Worm (Caenorhabditis elegans) whole organism, mixed stage, embryonic: Measurements from ENCODE around the gene copz-1.

ENCODE experiments used
- M03D4.4 ChIP-seq: sonication (generic microtip); optimal IDR thresholded peaks from 2 replicates; lab custom pipeline; 2017; ENCODE audit warnings: mild to moderate bottlenecking, missing genetic modification characterization, missing compliant biosample characterization
- bed-3 ChIP-seq: fragments of 200-800 bp; sonication (Bioruptor generic); optimal IDR thresholded peaks from 3 replicates; lab custom pipeline; 2018; ENCODE audit warnings: mild to moderate bottlenecking, missing genetic modification characterization, moderate library complexity, missing compliant biosample characterization
- blmp-1 ChIP-seq: fragments of 150-350 bp; optimal IDR thresholded peaks from 2 replicates; lab custom pipeline; 2014; ENCODE audit warnings: missing biosample characterization, missing genetic modification characterization
- ceh-39 ChIP-seq: fragments of 150-350 bp; optimal IDR thresholded peaks from 2 replicates; lab custom pipeline; 2014; ENCODE audit warnings: missing biosample characterization, missing genetic modification characterization
- ceh-43 ChIP-seq: fragments of 200-800 bp; sonication (Bioruptor generic); optimal IDR thresholded peaks from 2 replicates; lab custom pipeline; 2018; ENCODE audit warnings: mild to moderate bottlenecking, missing genetic modification characterization, moderate library complexity, missing compliant biosample characterization
- ceh-83 ChIP-seq: fragments of 200-800 bp; sonication (Bioruptor generic); optimal IDR thresholded peaks from 2 replicates; lab custom pipeline; 2018; ENCODE audit warnings: mild to moderate bottlenecking, missing genetic modification characterization, missing compliant biosample characterization
- ces-1 ChIP-seq: fragments of 150-350 bp; optimal IDR thresholded peaks from 2 replicates; lab custom pipeline; 2014; ENCODE audit warnings: missing biosample characterization, missing genetic modification reagents, missing genetic modification characterization
- cnd-1 ChIP-seq: fragments of 200-800 bp; sonication (Bioruptor generic); optimal IDR thresholded peaks from 2 replicates; lab custom pipeline; 2018; ENCODE audit warnings: mild to moderate bottlenecking, missing genetic modification characterization, missing compliant biosample characterization
- drap-1 ChIP-seq: fragments of 200-800 bp; sonication (Bioruptor generic); optimal IDR thresholded peaks from 3 replicates; lab custom pipeline; 2018; ENCODE audit warnings: mild to moderate bottlenecking, missing genetic modification characterization, missing compliant biosample characterization
- elt-1 ChIP-seq: sonication (generic microtip); optimal IDR thresholded peaks from 2 replicates; lab custom pipeline; 2017; ENCODE audit warnings: missing genetic modification characterization, mild to moderate bottlenecking, missing compliant biosample characterization, antibody characterized with exemption, moderate library complexity, borderline replicate concordance; ENCODE audit not compliant: insufficient read depth
- elt-3 ChIP-seq: fragments of 150-350 bp; optimal IDR thresholded peaks from 2 replicates; lab custom pipeline; 2014; ENCODE audit warnings: missing biosample characterization, missing genetic modification characterization
- flh-1 ChIP-seq: fragments of 200-800 bp; sonication (Bioruptor generic); optimal IDR thresholded peaks from 2 replicates; lab custom pipeline; 2018; ENCODE audit warnings: mild to moderate bottlenecking, missing genetic modification characterization, moderate library complexity, missing compliant biosample characterization
- ham-2 ChIP-seq: fragments of 200-800 bp; sonication (Bioruptor generic); optimal IDR thresholded peaks from 2 replicates; lab custom pipeline; 2018; ENCODE audit warnings: mild to moderate bottlenecking, missing genetic modification characterization, missing compliant biosample characterization
- hlh-1 ChIP-seq: fragments of 150-350 bp; optimal IDR thresholded peaks from 2 replicates; lab custom pipeline; 2014; ENCODE audit warnings: missing biosample characterization, missing genetic modification reagents, missing genetic modification characterization
- lin-13 ChIP-seq: fragments of 150-350 bp; optimal IDR thresholded peaks from 2 replicates; lab custom pipeline; 2014; ENCODE audit warnings: missing biosample characterization, missing genetic modification characterization
- lin-32 ChIP-seq: fragments of 200-800 bp; sonication (Bioruptor generic); optimal IDR thresholded peaks from 2 replicates; lab custom pipeline; 2018; ENCODE audit warnings: mild to moderate bottlenecking, missing genetic modification characterization, missing compliant biosample characterization
- lsy-2 ChIP-seq: fragments of 150-350 bp; optimal IDR thresholded peaks from 2 replicates; lab custom pipeline; 2014; ENCODE audit warnings: missing biosample characterization, missing genetic modification characterization
- mab-5 ChIP-seq: fragments of 150-350 bp; optimal IDR thresholded peaks from 2 replicates; lab custom pipeline; 2014; ENCODE audit warnings: missing biosample characterization, missing genetic modification characterization
- mep-1 ChIP-seq: fragments of 150-350 bp; optimal IDR thresholded peaks from 2 replicates; lab custom pipeline; 2017; ENCODE audit warnings: missing biosample characterization, missing genetic modification reagents, missing genetic modification characterization, inconsistent platforms
- mls-2 ChIP-seq: sonication (generic microtip); optimal IDR thresholded peaks from 2 replicates; lab custom pipeline; 2016; ENCODE audit warnings: mild to moderate bottlenecking, missing genetic modification characterization, moderate library complexity, missing compliant biosample characterization
- nhr-12 ChIP-seq: fragments of 150-350 bp; optimal IDR thresholded peaks from 2 replicates; lab custom pipeline; 2014; ENCODE audit warnings: missing biosample characterization, missing genetic modification characterization
- nhr-2 ChIP-seq: fragments of 150-350 bp; optimal IDR thresholded peaks from 2 replicates; lab custom pipeline; 2014; ENCODE audit warnings: missing biosample characterization, missing genetic modification characterization
- nhr-237 ChIP-seq: fragments of 150-350 bp; optimal IDR thresholded peaks from 2 replicates; lab custom pipeline; 2014; ENCODE audit warnings: missing biosample characterization, missing genetic modification characterization
- nhr-28 ChIP-seq: fragments of 150-350 bp; optimal IDR thresholded peaks from 2 replicates; lab custom pipeline; 2014; ENCODE audit warnings: missing biosample characterization, missing genetic modification characterization
- nhr-76 ChIP-seq: sonication (generic microtip); optimal IDR thresholded peaks from 2 replicates; lab custom pipeline; 2017; ENCODE audit warnings: missing biosample characterization, missing genetic modification characterization
- pha-4 ChIP-seq: fragments of 150-350 bp; optimal IDR thresholded peaks from 2 replicates; lab custom pipeline; 2018; ENCODE audit warnings: missing biosample characterization, missing genetic modification reagents, missing genetic modification characterization
- sem-2 ChIP-seq: fragments of 200-800 bp; sonication (Bioruptor generic); optimal IDR thresholded peaks from 2 replicates; lab custom pipeline; 2018; ENCODE audit warnings: mild to moderate bottlenecking, missing genetic modification characterization, missing compliant biosample characterization
- snpc-4 ChIP-seq: fragments of 150-350 bp; optimal IDR thresholded peaks from 2 replicates; lab custom pipeline; 2014; ENCODE audit warnings: missing biosample characterization, missing genetic modification characterization
- sptf-1 ChIP-seq: sonication (generic microtip); optimal IDR thresholded peaks from 2 replicates; lab custom pipeline; 2017; ENCODE audit warnings: mild to moderate bottlenecking, missing genetic modification characterization, moderate library complexity, missing compliant biosample characterization
- tbx-8 ChIP-seq: fragments of 200-800 bp; sonication (Bioruptor generic); optimal IDR thresholded peaks from 2 replicates; lab custom pipeline; 2018; ENCODE audit warnings: mild to moderate bottlenecking, missing genetic modification characterization, moderate library complexity, missing compliant biosample characterization
- unc-120 ChIP-seq: sonication (generic microtip); optimal IDR thresholded peaks from 2 replicates; lab custom pipeline; 2017; ENCODE audit warnings: missing genetic modification characterization, missing compliant biosample characterization; ENCODE audit not compliant: poor library complexity, severe bottlenecking
- unc-39 ChIP-seq: fragments of 150-350 bp; optimal IDR thresholded peaks from 2 replicates; lab custom pipeline; 2014; ENCODE audit warnings: missing biosample characterization, missing genetic modification characterization
- unc-62 ChIP-seq: fragments of 150-350 bp; optimal IDR thresholded peaks from 2 replicates; lab custom pipeline; 2014; ENCODE audit warnings: missing biosample characterization, missing genetic modification reagents, missing genetic modification characterization
- zip-8 ChIP-seq: fragments of 150-350 bp; optimal IDR thresholded peaks from 2 replicates; lab custom pipeline; 2014; ENCODE audit warnings: missing biosample characterization, missing genetic modification characterization
- ztf-11 ChIP-seq: fragments of 150-350 bp; optimal IDR thresholded peaks from 2 replicates; lab custom pipeline; 2014; ENCODE audit warnings: missing biosample characterization, missing genetic modification characterization

Gene copz-1

DNA sequence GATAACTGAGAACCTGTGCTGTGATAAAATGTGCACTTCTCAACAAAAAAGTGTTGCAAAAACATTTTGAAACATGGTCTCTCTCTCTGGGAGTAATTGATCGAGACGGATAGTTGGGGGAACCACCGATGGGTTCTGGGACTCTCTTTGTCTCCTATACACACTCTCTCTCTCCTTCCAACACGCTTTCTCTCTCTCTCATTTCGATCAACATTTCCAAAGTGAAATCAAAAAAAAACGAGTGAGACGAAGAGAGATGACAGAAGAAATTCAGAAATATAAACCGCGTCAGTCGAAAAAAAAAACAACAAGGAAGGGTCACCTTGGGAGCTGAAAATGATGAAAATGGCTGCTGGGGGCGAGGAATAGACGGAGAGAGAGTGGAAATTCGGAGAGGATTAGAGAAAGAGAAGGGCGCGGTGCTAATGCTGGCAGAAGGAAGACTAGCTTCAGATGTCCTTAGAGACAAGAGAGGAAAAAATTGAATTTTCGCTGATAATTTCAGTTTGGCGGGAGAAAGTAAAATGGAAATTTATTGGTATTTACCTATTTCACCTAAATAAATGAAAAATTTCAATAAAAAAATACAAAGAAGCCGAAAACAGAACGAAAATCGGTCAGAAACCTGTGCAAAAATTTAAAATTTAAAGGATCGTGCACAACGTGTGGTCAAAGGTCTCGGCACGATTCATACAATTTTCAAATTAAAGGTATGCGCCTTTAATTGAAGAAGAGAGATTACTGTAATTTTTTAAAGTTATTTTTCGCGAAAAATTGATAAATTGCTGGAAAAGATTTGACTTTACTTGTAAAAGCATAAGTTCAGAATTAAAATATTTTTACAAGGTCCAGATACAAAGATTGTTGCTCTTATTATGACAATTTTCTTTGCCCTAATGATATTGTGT lies 9.7 kb upstream of the copz-1 start:
- TF ChIP-seq ces-1 (GFP tag; lab: Kevin White, UChicago) (no peak), hlh-1 (tag; lab: Kevin White, UChicago) (peak; percentile 1)
- TF ChIP-seq, all 35 proteins: peak for 1

DNA sequence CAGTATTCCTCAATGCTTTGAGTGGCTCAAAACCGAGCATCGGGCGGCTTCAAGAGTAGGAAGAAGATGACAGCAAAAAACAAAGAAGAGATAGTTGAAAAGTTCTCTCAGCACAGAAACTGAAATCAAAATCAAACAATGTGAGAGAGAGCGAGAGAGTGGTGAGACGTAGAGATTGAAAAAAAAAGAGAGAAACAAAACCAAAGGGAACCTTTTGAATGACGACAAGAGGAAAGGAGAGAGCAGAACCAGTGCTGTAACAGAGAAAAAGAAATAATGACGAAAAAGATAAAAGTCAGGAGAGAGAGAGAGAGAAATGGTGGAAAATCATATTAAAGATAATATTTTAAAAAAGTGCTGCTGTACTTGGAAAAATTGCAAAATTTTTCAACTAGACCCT lies 5.5 kb upstream of the copz-1 start:
- TF ChIP-seq unc-62 (GFP tag; lab: Kevin White, UChicago): peak; percentile 13
- TF ChIP-seq cnd-1 (tag; lab: Kevin White, UChicago): no peak
- TF ChIP-seq bed-3 (GFP tag; lab: Kevin White, UChicago): no peak
- no peak for TF ChIP-seq nhr-76
- no peak for TF ChIP-seq ces-1 (GFP tag; lab: Kevin White, UChicago)
- TF ChIP-seq nhr-237 (tag; lab: Kevin White, UChicago): no peak
- no peak for TF ChIP-seq ceh-43
- TF ChIP-seq nhr-28: no peak
- TF ChIP-seq elt-1 (tag; lab: Kevin White, UChicago): no peak
- peak; percentile 43 for TF ChIP-seq unc-120 (tag; lab: Kevin White, UChicago)
- TF ChIP-seq ceh-83 (GFP tag; lab: Kevin White, UChicago): no peak
- TF ChIP-seq lin-32: no peak
- TF ChIP-seq drap-1 (GFP tag; lab: Kevin White, UChicago): no peak
- no peak for TF ChIP-seq flh-1 (GFP tag; lab: Kevin White, UChicago)
- no peak for TF ChIP-seq ceh-39 (tag; lab: Kevin White, UChicago)
- no peak for TF ChIP-seq lsy-2

DNA sequence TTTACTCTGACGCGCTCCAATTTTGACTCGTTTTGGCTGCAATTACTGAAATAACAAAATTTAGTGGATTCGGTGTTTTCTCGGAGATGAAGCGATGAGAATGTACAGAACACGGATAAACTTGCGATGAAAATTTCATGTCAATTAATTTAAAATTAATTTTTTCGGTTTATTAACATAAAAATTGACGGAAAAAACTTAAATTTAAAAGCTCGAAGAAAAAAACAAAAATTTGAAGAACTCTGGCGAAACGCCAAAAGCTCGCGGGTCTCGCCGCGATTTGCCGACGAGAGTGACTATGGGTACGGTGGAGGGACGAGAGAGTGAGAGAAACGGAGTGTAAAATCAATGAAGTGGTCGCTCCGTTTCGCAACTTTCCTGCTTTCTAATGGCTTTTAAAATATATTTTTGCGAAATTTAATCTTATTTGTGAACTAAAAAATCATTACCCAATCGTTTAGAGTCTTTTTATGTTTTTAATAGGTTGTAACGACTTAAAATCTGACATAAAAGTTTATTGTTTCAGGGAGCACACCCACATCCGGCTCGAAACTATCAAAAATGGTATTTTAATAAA lies 3.9 kb upstream of the copz-1 start, which contains the start of the genes gmps-1 and cap-2:
gmps-1 (minus strand) TSS at position 51 of the 577 bp plus-strand sequence.
cap-2 (plus strand) TSS at position 527 of the 577 bp plus-strand sequence.
- peak; percentile 31 for TF ChIP-seq drap-1 (GFP tag; lab: Kevin White, UChicago)
- TF ChIP-seq nhr-12 (tag; lab: Kevin White, UChicago): no peak
- no peak for TF ChIP-seq tbx-8
- TF ChIP-seq cnd-1 (tag; lab: Kevin White, UChicago): no peak
- TF ChIP-seq lin-13 (tag; lab: Kevin White, UChicago): peak; percentile 84
- peak; percentile 22 for TF ChIP-seq unc-120 (tag; lab: Kevin White, UChicago)
- TF ChIP-seq sem-2 (GFP tag; lab: Kevin White, UChicago): no peak
- TF ChIP-seq unc-62 (GFP tag; lab: Kevin White, UChicago): peak; percentile 22
- no peak for TF ChIP-seq ham-2 (GFP tag; lab: Kevin White, UChicago)
- TF ChIP-seq unc-39 (tag; lab: Kevin White, UChicago): no peak
- TF ChIP-seq lin-32: no peak
- TF ChIP-seq elt-3 (tag; lab: Kevin White, UChicago): no peak
- no peak for TF ChIP-seq bed-3 (GFP tag; lab: Kevin White, UChicago)
- TF ChIP-seq mls-2 (tag; lab: Kevin White, UChicago): peak; percentile 51
- peak; percentile 75 for TF ChIP-seq sptf-1 (tag; lab: Kevin White, UChicago)
- no peak for TF ChIP-seq mab-5
- TF ChIP-seq elt-1 (tag; lab: Kevin White, UChicago): no peak
- TF ChIP-seq pha-4 (tag; lab: Kevin White, UChicago): peak; percentile 82
- peak; percentile 92 for TF ChIP-seq mep-1
- peak; percentile 72 for TF ChIP-seq ceh-39 (tag; lab: Kevin White, UChicago)
- no peak for TF ChIP-seq nhr-76
- TF ChIP-seq M03D4.4: peak; percentile 28
- peak; percentile 53 for TF ChIP-seq hlh-1 (tag; lab: Kevin White, UChicago)
- TF ChIP-seq nhr-2 (tag; lab: Kevin White, UChicago): peak; percentile 37
- peak; percentile 86 for TF ChIP-seq nhr-237 (tag; lab: Kevin White, UChicago)
- no peak for TF ChIP-seq flh-1 (GFP tag; lab: Kevin White, UChicago)
- peak; percentile 68 for TF ChIP-seq ces-1 (GFP tag; lab: Kevin White, UChicago)
- no peak for TF ChIP-seq nhr-28
- TF ChIP-seq zip-8 (tag; lab: Kevin White, UChicago): no peak
- peak; percentile 100 for TF ChIP-seq lsy-2
- no peak for TF ChIP-seq snpc-4 (tag; lab: Kevin White, UChicago)
- TF ChIP-seq ceh-83 (GFP tag; lab: Kevin White, UChicago): no peak
- TF ChIP-seq blmp-1 (tag; lab: Kevin White, UChicago): no peak
- no peak for TF ChIP-seq ztf-11
- TF ChIP-seq ceh-43: peak; percentile 15
